Fruit fly (Drosophila melanogaster): ENCODE data around the gene vls.
A peak's percentile ranks its signal among the peaks of the same experiment; 100 is the strongest.

The vls gene

dm6 chr2L:20093794-20094193 lies 28.3 kb upstream of the vls start, which contains the start of the genes Taf13 and nesd (continued):
- peak; percentile 64 for TF ChIP-seq nerfin-2 (GFP tag; IDR thresholded peaks at IDR 0.05; ENCODE audit: partially characterized antibody)
- TF ChIP-seq gt (GFP tag; IDR thresholded peaks at IDR 0.05): no peak
- TF ChIP-seq Sry-β (GFP tag; optimal IDR thresholded peaks at IDR 0.05): peak; percentile 96
- TF ChIP-seq CG13424 (tag; optimal IDR thresholded peaks at IDR 0.05): peak; percentile 66
- peak; percentile 67; the same call in 1 of the 2 replicates for TF ChIP-seq hbn (GFP tag; IDR thresholded peaks at IDR 0.05; ENCODE audit: partially characterized antibody)
- peak; percentile 10 for TF ChIP-seq CG4854 (GFP tag; optimal IDR thresholded peaks at IDR 0.05)
- TF ChIP-seq CG14710 (tag; optimal IDR thresholded peaks at IDR 0.05): peak; percentile 82
- TF ChIP-seq CG8089 (GFP tag; optimal IDR thresholded peaks at IDR 0.05): no peak
- TF ChIP-seq CG15696 (tag; optimal IDR thresholded peaks at IDR 0.05): peak; percentile 27
- peak; percentile 64 for TF ChIP-seq CG16863 (GFP tag; optimal IDR thresholded peaks at IDR 0.05)
- TF ChIP-seq Dek (tag; optimal IDR thresholded peaks at IDR 0.05): peak; percentile 32
- TF ChIP-seq sug (tag; optimal IDR thresholded peaks at IDR 0.05): peak; percentile 71
- TF ChIP-seq CG18599 (GFP tag; optimal IDR thresholded peaks at IDR 0.05): peak; percentile 12
- TF ChIP-seq sd (tag; optimal IDR thresholded peaks at IDR 0.05): peak; percentile 27
- peak; percentile 51 for TF ChIP-seq CG7271 (tag; optimal IDR thresholded peaks at IDR 0.05)
- peak; percentile 50; the same call in 1 of the 2 replicates for TF ChIP-seq CG31441 (GFP tag; IDR thresholded peaks at IDR 0.05)
- peak; percentile 69 for TF ChIP-seq CG15601 (tag; optimal IDR thresholded peaks at IDR 0.05)
- peak; percentile 15 for TF ChIP-seq CG12769 (tag; optimal IDR thresholded peaks at IDR 0.05)
- no peak for TF ChIP-seq Bteb2 (GFP tag; optimal IDR thresholded peaks at IDR 0.05)
- TF ChIP-seq ems (GFP tag; optimal IDR thresholded peaks at IDR 0.05): peak; percentile 10
- peak; percentile 82 for TF ChIP-seq hkb (optimal IDR thresholded peaks at IDR 0.05)
- no peak for TF ChIP-seq hkb (GFP tag; IDR thresholded peaks at IDR 0.05)
- TF ChIP-seq Fer1 (GFP tag; optimal IDR thresholded peaks at IDR 0.05): peak; percentile 44
- peak in 1 of 3 experiments; percentile 46 for TF ChIP-seq lola (GFP tag; optimal IDR thresholded peaks at IDR 0.05)
- peak; percentile 25 for TF ChIP-seq CG7928 (GFP tag; optimal IDR thresholded peaks at IDR 0.05)
- peak; percentile 9 for TF ChIP-seq CG18011 (GFP tag; optimal IDR thresholded peaks at IDR 0.05)
- TF ChIP-seq CG12391 (tag; optimal IDR thresholded peaks at IDR 0.05): peak; percentile 66
- peak; percentile 48 for TF ChIP-seq YL-1 (GFP tag; optimal IDR thresholded peaks at IDR 0.05)
- no peak for TF ChIP-seq cwo (GFP tag; optimal IDR thresholded peaks at IDR 0.05)
- TF ChIP-seq bab2 (GFP tag; optimal IDR thresholded peaks at IDR 0.05): no peak
- peak; percentile 29 for TF ChIP-seq CG15479 (GFP tag; optimal IDR thresholded peaks at IDR 0.05)
- TF ChIP-seq lov (optimal IDR thresholded peaks at IDR 0.05): no peak
- no peak for TF ChIP-seq lov (GFP tag; IDR thresholded peaks at IDR 0.05)
- no peak for TF ChIP-seq CG11085 (GFP tag; IDR thresholded peaks at IDR 0.05)
- no peak for TF ChIP-seq CG43689 (GFP tag; IDR thresholded peaks at IDR 0.05)
- peak; percentile 85 for TF ChIP-seq Dp (GFP tag; optimal IDR thresholded peaks at IDR 0.05)
- peak; percentile 16; the same call in 1 of the 2 replicates for TF ChIP-seq CG32767 (GFP tag; IDR thresholded peaks at IDR 0.05)
- peak; percentile 55; the same call in 1 of the 3 replicates for TF ChIP-seq hb (GFP tag; IDR thresholded peaks at IDR 0.05; ENCODE audit: partially characterized antibody)
- TF ChIP-seq CG13894 (tag; optimal IDR thresholded peaks at IDR 0.05): peak; percentile 50
- TF ChIP-seq sima (GFP tag; optimal IDR thresholded peaks at IDR 0.05): no peak
- no peak for TF ChIP-seq al (GFP tag; IDR thresholded peaks at IDR 0.05)
- peak in 1 of 2 experiments; percentile 8 for TF ChIP-seq bsh (GFP tag; optimal IDR thresholded peaks at IDR 0.05)
- no peak for TF ChIP-seq CG5180 (GFP tag; optimal IDR thresholded peaks at IDR 0.05)
- TF ChIP-seq BEAF-32 (GFP tag; optimal IDR thresholded peaks at IDR 0.05): peak; percentile 85
- peak; percentile 65 for TF ChIP-seq inv (GFP tag; IDR thresholded peaks at IDR 0.05; ENCODE audit: partially characterized antibody)
- TF ChIP-seq Scr (GFP tag; IDR thresholded peaks at IDR 0.05; ENCODE audit: partially characterized antibody): peak; percentile 78
- TF ChIP-seq Nf-YC (tag; optimal IDR thresholded peaks at IDR 0.05): peak; percentile 61
- peak; percentile 50 for TF ChIP-seq CG9932 (GFP tag; IDR thresholded peaks at IDR 0.05)
- peak; percentile 36 for TF ChIP-seq dm (GFP tag; optimal IDR thresholded peaks at IDR 0.05)

Data from whole organism, embryonic.